Fruit fly (Drosophila melanogaster) whole organism, embryonic: Measurements from ENCODE around the gene Mis12.

Source experiments
- Antp ChIP-seq: fragments of 200-800 bp; sonication (Bioruptor generic); optimal IDR thresholded peaks from 3 replicates; lab custom pipeline; 2016; ENCODE audit warnings: missing biosample characterization, missing genetic modification characterization
- CG10274 ChIP-seq: fragments of 200-800 bp; sonication (Bioruptor generic); optimal IDR thresholded peaks from 3 replicates; lab custom pipeline; 2017; ENCODE audit warnings: missing biosample characterization, mild to moderate bottlenecking, missing genetic modification characterization
- CG10462 ChIP-seq: fragments of 200-800 bp; sonication (Bioruptor generic); optimal IDR thresholded peaks from 2 replicates; lab custom pipeline; 2016; ENCODE audit warnings: missing biosample characterization, missing genetic modification characterization
- CG11695 ChIP-seq: fragments of 200-800 bp; sonication (Bioruptor generic); IDR thresholded peaks from 3 replicates; pipeline ENCODE4 v1.3.6; 2022; ENCODE audit warnings: missing biosample characterization, missing genetic modification characterization
- CG12299 ChIP-seq: fragments of 200-800 bp; sonication (Bioruptor generic); optimal IDR thresholded peaks from 2 replicates; lab custom pipeline; 2018; ENCODE audit warnings: missing biosample characterization, mild to moderate bottlenecking, missing genetic modification characterization
- CG12659 ChIP-seq: fragments of 200-800 bp; sonication (Bioruptor generic); optimal IDR thresholded peaks from 3 replicates; lab custom pipeline; 2017; ENCODE audit warnings: mild to moderate bottlenecking, missing biosample characterization, missing genetic modification reagents, missing genetic modification characterization
- CG14014 ChIP-seq: fragments of 200-800 bp; sonication (Bioruptor generic); IDR thresholded peaks from 2 replicates; pipeline ENCODE4 v1.3.6; 2022; ENCODE audit warnings: missing biosample characterization, missing genetic modification characterization
- CG14667 ChIP-seq: fragments of 200-800 bp; sonication (Bioruptor generic); IDR thresholded peaks from 2 replicates; pipeline ENCODE4 v1.3.6; 2022; ENCODE audit warnings: missing biosample characterization, missing genetic modification characterization
- CG15269 ChIP-seq: fragments of 200-800 bp; sonication (Bioruptor generic); optimal IDR thresholded peaks from 2 replicates; lab custom pipeline; 2018; ENCODE audit warnings: missing biosample characterization, mild to moderate bottlenecking, missing genetic modification characterization, moderate library complexity
- CG1603 ChIP-seq: fragments of 200-800 bp; sonication (Bioruptor generic); optimal IDR thresholded peaks from 2 replicates; lab custom pipeline; 2019; ENCODE audit warnings: missing biosample characterization, mild to moderate bottlenecking, missing genetic modification characterization, moderate library complexity
- CG17361 ChIP-seq: fragments of 200-800 bp; sonication (Bioruptor generic); IDR thresholded peaks from 3 replicates; pipeline ENCODE4 v1.3.6; 2022; ENCODE audit warnings: missing biosample characterization, missing genetic modification characterization
- CG17912 ChIP-seq: fragments of 200-800 bp; sonication (Bioruptor generic); optimal IDR thresholded peaks from 2 replicates; lab custom pipeline; 2018; ENCODE audit warnings: missing biosample characterization, mild to moderate bottlenecking, missing genetic modification characterization
- CG1832 ChIP-seq: fragments of 200-800 bp; sonication (Bioruptor generic); optimal IDR thresholded peaks from 2 replicates; lab custom pipeline; 2017; ENCODE audit warnings: missing biosample characterization, mild to moderate bottlenecking, missing genetic modification characterization, inconsistent platforms
- CG18476 ChIP-seq: fragments of 200-800 bp; sonication (Bioruptor generic); optimal IDR thresholded peaks from 2 replicates; lab custom pipeline; 2016; ENCODE audit warnings: missing biosample characterization, mild to moderate bottlenecking, missing genetic modification characterization
- CG31365 ChIP-seq: fragments of 200-800 bp; sonication (Bioruptor generic); optimal IDR thresholded peaks from 2 replicates; lab custom pipeline; 2018; ENCODE audit warnings: missing biosample characterization, mild to moderate bottlenecking, missing genetic modification characterization
- CG31388 ChIP-seq: fragments of 200-800 bp; sonication (Bioruptor generic); optimal IDR thresholded peaks from 2 replicates; lab custom pipeline; 2016; ENCODE audit warnings: missing biosample characterization, missing genetic modification characterization
- CG3281 ChIP-seq: fragments of 200-800 bp; sonication (Bioruptor generic); optimal IDR thresholded peaks from 3 replicates; lab custom pipeline; 2017; ENCODE audit warnings: missing biosample characterization, mild to moderate bottlenecking, missing genetic modification characterization
- CG42726 ChIP-seq: fragments of 200-800 bp; sonication (Bioruptor generic); IDR thresholded peaks from 2 replicates; pipeline ENCODE4 v1.3.6; 2022; ENCODE audit warnings: missing biosample characterization, missing genetic modification characterization; ENCODE audit not compliant: partially characterized antibody
- CG4707 ChIP-seq: fragments of 200-800 bp; sonication (Bioruptor generic); optimal IDR thresholded peaks from 2 replicates; lab custom pipeline; 2018; ENCODE audit warnings: missing biosample characterization, mild to moderate bottlenecking, missing genetic modification characterization, moderate library complexity
- CG6254 ChIP-seq: fragments of 200-800 bp; sonication (Bioruptor generic); optimal IDR thresholded peaks from 3 replicates; lab custom pipeline; 2017; ENCODE audit warnings: mild to moderate bottlenecking, missing biosample characterization, missing genetic modification reagents, missing genetic modification characterization
- CG6813 ChIP-seq: fragments of 200-800 bp; sonication (Bioruptor generic); optimal IDR thresholded peaks from 2 replicates; lab custom pipeline; 2017; ENCODE audit warnings: missing biosample characterization, missing genetic modification characterization, mild to moderate bottlenecking, moderate library complexity, missing genetic modification reagents
- CG6854 ChIP-seq: fragments of 200-800 bp; sonication (Bioruptor generic); optimal IDR thresholded peaks from 3 replicates; lab custom pipeline; 2017; ENCODE audit warnings: missing biosample characterization, mild to moderate bottlenecking, missing genetic modification characterization
- CG7556 ChIP-seq: fragments of 200-800 bp; sonication (Bioruptor generic); optimal IDR thresholded peaks from 2 replicates; lab custom pipeline; 2017; ENCODE audit warnings: missing biosample characterization, mild to moderate bottlenecking, missing genetic modification characterization
- CG7745 ChIP-seq: fragments of 200-800 bp; sonication (Bioruptor generic); optimal IDR thresholded peaks from 2 replicates; lab custom pipeline; 2018; ENCODE audit warnings: missing biosample characterization, mild to moderate bottlenecking, missing genetic modification characterization, moderate library complexity
- CG8944 ChIP-seq: fragments of 200-800 bp; sonication (Bioruptor generic); optimal IDR thresholded peaks from 3 replicates; lab custom pipeline; 2016; ENCODE audit warnings: missing biosample characterization, missing genetic modification characterization
- Dp ChIP-seq: fragments of 200-800 bp; sonication (Bioruptor generic); optimal IDR thresholded peaks from 2 replicates; lab custom pipeline; 2018; ENCODE audit warnings: missing biosample characterization, mild to moderate bottlenecking, missing genetic modification characterization, moderate library complexity
- Drgx ChIP-seq: fragments of 200-800 bp; sonication (Bioruptor generic); IDR thresholded peaks from 2 replicates; pipeline ENCODE4 v1.3.6; 2022; ENCODE audit warnings: missing biosample characterization, missing genetic modification characterization
- E2f2 ChIP-seq: fragments of 200-800 bp; sonication (Bioruptor generic); IDR thresholded peaks from 2 replicates; pipeline ENCODE4 v1.3.6; 2022; ENCODE audit warnings: missing biosample characterization, missing genetic modification characterization
- ERR ChIP-seq: fragments of 200-800 bp; sonication (Bioruptor generic); optimal IDR thresholded peaks from 2 replicates; lab custom pipeline; 2016; ENCODE audit warnings: missing biosample characterization, missing genetic modification characterization
- Eip74EF ChIP-seq, 2 experiments: fragments of 200-800 bp in 1 of 2; fragments of >200 bp in 1 of 2; sonication (Bioruptor generic) in 1 of 2; optimal IDR thresholded peaks; 2 replicates each; lab custom pipeline; 2017 to 2019; ENCODE audit warnings: missing biosample characterization in 2 of 2, missing genetic modification characterization in 2 of 2, mild to moderate bottlenecking in 1 of 2, moderate library complexity in 1 of 2
- H2.0 ChIP-seq: fragments of 200-800 bp; sonication (Bioruptor generic); IDR thresholded peaks from 2 replicates; pipeline ENCODE4 v1.3.6; 2022; ENCODE audit warnings: missing biosample characterization, missing genetic modification characterization
- Sox100B ChIP-seq: fragments of 200-800 bp; sonication (Bioruptor generic); optimal IDR thresholded peaks from 3 replicates; lab custom pipeline; 2018; ENCODE audit warnings: missing biosample characterization, mild to moderate bottlenecking, missing genetic modification characterization
- ab ChIP-seq: fragments of 200-800 bp; sonication (Bioruptor generic); optimal IDR thresholded peaks from 2 replicates; lab custom pipeline; 2016; ENCODE audit warnings: missing biosample characterization, missing genetic modification characterization
- amos ChIP-seq: fragments of 200-800 bp; sonication (Bioruptor generic); IDR thresholded peaks from 2 replicates; pipeline ENCODE4 v1.3.6; 2022; ENCODE audit warnings: missing biosample characterization, missing genetic modification characterization; ENCODE audit not compliant: partially characterized antibody
- ci ChIP-seq: fragments of 200-800 bp; sonication (Bioruptor generic); IDR thresholded peaks from 3 replicates; pipeline ENCODE4 v1.3.6; 2022; ENCODE audit warnings: missing biosample characterization, missing genetic modification characterization
- corto ChIP-seq: fragments of 200-800 bp; sonication (Bioruptor generic); optimal IDR thresholded peaks from 2 replicates; lab custom pipeline; 2016; ENCODE audit warnings: missing biosample characterization, mild to moderate bottlenecking, missing genetic modification characterization, moderate library complexity
- dpn ChIP-seq, 2 experiments: fragments of 200-800 bp; sonication (Bioruptor generic); optimal IDR thresholded peaks; 3 replicates each; lab custom pipeline; 2016; ENCODE audit warnings: missing biosample characterization in 2 of 2, missing genetic modification characterization in 2 of 2
- esg ChIP-seq: fragments of 200-800 bp; sonication (Bioruptor generic); conservative IDR thresholded peaks from 2 replicates; pipeline ENCODE4 v1.3.6; 2022; ENCODE audit warnings: missing biosample characterization, missing genetic modification characterization
- fd96Cb ChIP-seq: fragments of 200-800 bp; sonication (Bioruptor generic); optimal IDR thresholded peaks from 2 replicates; lab custom pipeline; 2018; ENCODE audit warnings: missing biosample characterization, mild to moderate bottlenecking, missing genetic modification characterization, moderate library complexity
- lilli ChIP-seq: fragments of 200-800 bp; sonication (Bioruptor generic); optimal IDR thresholded peaks from 3 replicates; lab custom pipeline; 2016; ENCODE audit warnings: missing biosample characterization, missing genetic modification characterization
- lola ChIP-seq, 3 experiments: fragments of >200 bp in 2 of 3; fragments of 200-800 bp in 1 of 3; sonication (Bioruptor generic) in 1 of 3; optimal IDR thresholded peaks; 2 replicates each; lab custom pipeline; 2017 to 2019; ENCODE audit warnings: missing biosample characterization in 3 of 3, missing genetic modification characterization in 3 of 3, mild to moderate bottlenecking in 1 of 3, moderate library complexity in 1 of 3
- luna ChIP-seq: fragments of 200-800 bp; sonication (Bioruptor generic); optimal IDR thresholded peaks from 2 replicates; lab custom pipeline; 2016; ENCODE audit warnings: missing biosample characterization, missing genetic modification characterization
- mld ChIP-seq: fragments of 200-800 bp; sonication (Bioruptor generic); IDR thresholded peaks from 3 replicates; pipeline ENCODE4 v1.3.6; 2022; ENCODE audit warnings: missing biosample characterization, missing genetic modification characterization; ENCODE audit not compliant: partially characterized antibody
- sima ChIP-seq: fragments of 200-800 bp; sonication (Bioruptor generic); optimal IDR thresholded peaks from 2 replicates; lab custom pipeline; 2016; ENCODE audit warnings: missing biosample characterization, missing genetic modification characterization
- tna ChIP-seq: fragments of 200-800 bp; sonication (Bioruptor generic); IDR thresholded peaks from 2 replicates; pipeline ENCODE4 v1.3.6; 2022; ENCODE audit warnings: missing biosample characterization, missing genetic modification characterization; ENCODE audit not compliant: partially characterized antibody
- trem ChIP-seq: fragments of 200-800 bp; optimal IDR thresholded peaks from 3 replicates; lab custom pipeline; 2019; ENCODE audit warnings: missing biosample characterization, mild to moderate bottlenecking, missing genetic modification characterization, moderate library complexity
- tup ChIP-seq: fragments of 200-800 bp; sonication (Bioruptor generic); optimal IDR thresholded peaks from 2 replicates; lab custom pipeline; 2016; ENCODE audit warnings: missing biosample characterization, mild to moderate bottlenecking, missing genetic modification characterization, moderate library complexity
- wek ChIP-seq: fragments of 200-800 bp; sonication (Bioruptor generic); optimal IDR thresholded peaks from 3 replicates; lab custom pipeline; 2018; ENCODE audit warnings: missing biosample characterization, mild to moderate bottlenecking, missing genetic modification characterization, moderate library complexity

Gene Mis12

dm6 chr3L:7013568-7014305 lies 44.9 kb upstream of the Mis12 start:
- no peak for TF ChIP-seq CG17912
- TF ChIP-seq Antp (GFP tag; lab: Kevin White, UChicago) = no peak
- TF ChIP-seq CG1603 = peak; percentile 10
- TF ChIP-seq Dp (GFP tag; lab: Kevin White, UChicago) = no peak
- TF ChIP-seq sima (GFP tag; lab: Kevin White, UChicago) = no peak
- TF ChIP-seq ci (GFP tag; lab: Robert Waterston, UW) = peak; percentile 82
- TF ChIP-seq trem (tag; lab: Kevin White, UChicago) = no peak
- TF ChIP-seq CG10462 = no peak
- TF ChIP-seq fd96Cb = no peak
- TF ChIP-seq mld (GFP tag; lab: Robert Waterston, UW) = no peak
- TF ChIP-seq H2.0 (GFP tag; lab: Robert Waterston, UW) = peak; percentile 48; the same call in 1 of the 2 replicates
- TF ChIP-seq CG1832 (GFP tag; lab: Kevin White, UChicago) = no peak
- peak; percentile 50 for TF ChIP-seq esg (GFP tag; lab: Robert Waterston, UW)
- TF ChIP-seq CG31388 (GFP tag; lab: Kevin White, UChicago) = no peak
- no peak for TF ChIP-seq CG6813 (GFP tag; lab: Kevin White, UChicago)
- no peak for TF ChIP-seq CG18476 (GFP tag; lab: Kevin White, UChicago)
- no peak for TF ChIP-seq CG31365 (tag; lab: Kevin White, UChicago)
- TF ChIP-seq tup (GFP tag; lab: Kevin White, UChicago) = no peak
- TF ChIP-seq CG15269 (tag; lab: Kevin White, UChicago) = peak; percentile 48
- TF ChIP-seq CG3281 = peak; percentile 23
- TF ChIP-seq CG12659 (GFP tag; lab: Kevin White, UChicago) = peak; percentile 35
- peak; percentile 35; the same call in 1 of the 2 replicates for TF ChIP-seq CG14014 (GFP tag; lab: Robert Waterston, UW)
- TF ChIP-seq dpn (GFP tag; optimal IDR thresholded peaks at IDR 0.05; lab: Kevin White, UChicago) = peak in 1 of 2 experiments; percentile 58
- TF ChIP-seq Sox100B (GFP tag; lab: Kevin White, UChicago) = no peak
- TF ChIP-seq CG12299 (tag; lab: Kevin White, UChicago) = no peak
- peak; percentile 13 for TF ChIP-seq CG7556
- no peak for TF ChIP-seq ab (GFP tag; lab: Kevin White, UChicago)
- no peak for TF ChIP-seq CG4707
- no peak for TF ChIP-seq lola (GFP tag; optimal IDR thresholded peaks at IDR 0.05; lab: Kevin White, UChicago)
- TF ChIP-seq amos = peak; percentile 56; the same call in 1 of the 2 replicates
- no peak for TF ChIP-seq CG7745 (tag; lab: Kevin White, UChicago)
- no peak; the same call in 1 of the 2 replicates for TF ChIP-seq tna
- no peak for TF ChIP-seq CG8944 (GFP tag; lab: Kevin White, UChicago)
- no peak for TF ChIP-seq CG10274 (GFP tag; lab: Kevin White, UChicago)
- TF ChIP-seq CG17361 (GFP tag; lab: Robert Waterston, UW) = 0 out of 3 replicates have a peak, but pooled peaks have one; percentile 32
- TF ChIP-seq wek (GFP tag; lab: Kevin White, UChicago) = no peak
- TF ChIP-seq CG6254 (GFP tag; lab: Kevin White, UChicago) = no peak
- no peak for TF ChIP-seq luna (GFP tag; lab: Kevin White, UChicago)
- TF ChIP-seq Eip74EF (GFP tag; optimal IDR thresholded peaks at IDR 0.05; lab: Kevin White, UChicago) = no peak
- TF ChIP-seq Drgx = peak; percentile 27; the same call in 1 of the 2 replicates
- TF ChIP-seq corto (GFP tag; lab: Kevin White, UChicago) = no peak
- TF ChIP-seq CG42726 (GFP tag; lab: Robert Waterston, UW) = no peak
- TF ChIP-seq ERR (GFP tag; lab: Kevin White, UChicago) = no peak
- no peak for TF ChIP-seq CG6854 (GFP tag; lab: Kevin White, UChicago)
- peak; percentile 26 for TF ChIP-seq lilli (GFP tag; lab: Kevin White, UChicago)
- peak; percentile 56; the same call in 1 of the 3 replicates for TF ChIP-seq CG11695 (GFP tag; lab: Robert Waterston, UW)
- no peak; the same call in 1 of the 2 replicates for TF ChIP-seq CG14667 (GFP tag; lab: Robert Waterston, UW)
- TF ChIP-seq E2f2 (GFP tag; lab: Robert Waterston, UW) = peak; percentile 37; the same call in 1 of the 2 replicates
